Worm (Caenorhabditis elegans) whole organism, L4 larva: Measurements from ENCODE around the gene abhd-14.

ENCODE experiments used
- F37D6.2 ChIP-seq: sonication (generic microtip); optimal IDR thresholded peaks from 2 replicates; lab custom pipeline; 2016; ENCODE audit warnings: mild to moderate bottlenecking, missing genetic modification characterization, missing compliant biosample characterization
- F49E8.2 ChIP-seq: sonication (generic microtip); optimal IDR thresholded peaks from 2 replicates; lab custom pipeline; 2016; ENCODE audit warnings: missing compliant biosample characterization, mild to moderate bottlenecking, missing genetic modification characterization, borderline replicate concordance
- T20F7.1 ChIP-seq: fragments of 200-800 bp; sonication (Bioruptor generic); optimal IDR thresholded peaks from 2 replicates; lab custom pipeline; 2018; ENCODE audit warnings: mild to moderate bottlenecking, missing genetic modification characterization, missing compliant biosample characterization
- T26A8.4 ChIP-seq: fragments of 200-800 bp; sonication (Bioruptor generic); IDR thresholded peaks from 2 replicates; pipeline ENCODE4 v1.3.6; 2022; ENCODE audit warnings: missing genetic modification characterization, missing compliant biosample characterization
- Y105C5A.15 ChIP-seq: fragments of 200-800 bp; sonication (Bioruptor generic); IDR thresholded peaks from 2 replicates; pipeline ENCODE4 v1.3.6; 2022; ENCODE audit warnings: missing genetic modification characterization, missing compliant biosample characterization
- Y75B8A.6 ChIP-seq: fragments of 200-800 bp; sonication (Bioruptor generic); IDR thresholded peaks from 2 replicates; pipeline ENCODE4 v1.3.6; 2022; ENCODE audit warnings: missing genetic modification reagents, missing genetic modification characterization, missing compliant biosample characterization
- ZK337.2 ChIP-seq: fragments of 200-800 bp; sonication (Bioruptor generic); IDR thresholded peaks from 2 replicates; pipeline ENCODE4 v1.3.6; 2022; ENCODE audit warnings: missing genetic modification reagents, missing genetic modification characterization, missing compliant biosample characterization
- ZK546.5 ChIP-seq, 2 experiments: sonication (generic microtip); optimal IDR thresholded peaks; 2 replicates each; lab custom pipeline; 2017; ENCODE audit warnings: missing biosample characterization in 2 of 2, missing genetic modification characterization in 2 of 2
- aha-1 ChIP-seq: fragments of 150-350 bp; peaks from one replicate; lab custom pipeline; 2014; ENCODE audit warnings: missing biosample characterization, missing genetic modification characterization
- aly-2 ChIP-seq: sonication (generic microtip); optimal IDR thresholded peaks from 2 replicates; lab custom pipeline; 2018; ENCODE audit warnings: missing biosample characterization, missing genetic modification characterization
- ama-1 ChIP-seq: fragments of 150-350 bp; optimal IDR thresholded peaks from 2 replicates; lab custom pipeline; 2014; ENCODE audit warnings: inconsistent platforms, mixed read lengths
- arid-1 ChIP-seq: fragments of 200-800 bp; sonication (Bioruptor generic); conservative IDR thresholded peaks from 2 replicates; pipeline ENCODE4 v1.3.6; 2022; ENCODE audit warnings: missing genetic modification reagents, missing genetic modification characterization, missing compliant biosample characterization
- attf-4 ChIP-seq: sonication (generic microtip); optimal IDR thresholded peaks from 3 replicates; lab custom pipeline; 2017; ENCODE audit warnings: missing biosample characterization, missing genetic modification characterization
- ceh-28 ChIP-seq: fragments of 150-350 bp; optimal IDR thresholded peaks from 2 replicates; lab custom pipeline; 2014; ENCODE audit warnings: missing biosample characterization, missing genetic modification reagents, missing genetic modification characterization
- ceh-62 ChIP-seq: sonication (generic microtip); optimal IDR thresholded peaks from 2 replicates; lab custom pipeline; 2017; ENCODE audit warnings: missing biosample characterization, missing genetic modification characterization
- ceh-82 ChIP-seq: sonication (generic microtip); optimal IDR thresholded peaks from 2 replicates; lab custom pipeline; 2017; ENCODE audit warnings: missing biosample characterization, missing genetic modification characterization
- ctbp-1 ChIP-seq: fragments of 200-800 bp; sonication (Bioruptor generic); IDR thresholded peaks from 2 replicates; pipeline ENCODE4 v1.3.6; 2022; ENCODE audit warnings: missing genetic modification reagents, missing genetic modification characterization, missing compliant biosample characterization
- daf-16 ChIP-seq, 3 experiments: sonication (generic microtip); optimal IDR thresholded peaks; 2 replicates each; lab custom pipeline; 2016 to 2017; ENCODE audit warnings: missing genetic modification characterization in 3 of 3, missing genetic modification reagents in 3 of 3, mild to moderate bottlenecking in 2 of 3, missing compliant biosample characterization in 2 of 3, missing biosample characterization in 1 of 3, moderate library complexity in 1 of 3
- daf-19 ChIP-seq: fragments of 200-800 bp; sonication (Bioruptor generic); conservative IDR thresholded peaks from 2 replicates; pipeline ENCODE4 v1.3.6; 2022; ENCODE audit warnings: missing genetic modification characterization, missing compliant biosample characterization
- daf-8 ChIP-seq: fragments of 200-800 bp; sonication (Bioruptor generic); IDR thresholded peaks from 2 replicates; pipeline ENCODE4 v1.3.6; 2022; ENCODE audit warnings: missing genetic modification characterization, missing compliant biosample characterization
- dmd-6 ChIP-seq: fragments of 200-800 bp; sonication (Bioruptor generic); IDR thresholded peaks from 2 replicates; pipeline ENCODE4 v1.3.6; 2022; ENCODE audit warnings: missing genetic modification reagents, missing genetic modification characterization, missing compliant biosample characterization
- dmd-8 ChIP-seq: fragments of 200-800 bp; sonication (Bioruptor generic); IDR thresholded peaks from 2 replicates; pipeline ENCODE4 v1.3.6; 2022; ENCODE audit warnings: missing genetic modification characterization, missing compliant biosample characterization
- dmd-9 ChIP-seq: fragments of 200-800 bp; sonication (Bioruptor generic); IDR thresholded peaks from 2 replicates; pipeline ENCODE4 v1.3.6; 2022; ENCODE audit warnings: missing genetic modification reagents, missing genetic modification characterization, missing compliant biosample characterization
- duxl-1 ChIP-seq: sonication (generic microtip); optimal IDR thresholded peaks from 2 replicates; lab custom pipeline; 2016; ENCODE audit warnings: mild to moderate bottlenecking, missing genetic modification characterization, moderate library complexity, missing compliant biosample characterization; ENCODE audit not compliant: poor library complexity
- egl-27 ChIP-seq: sonication (generic microtip); optimal IDR thresholded peaks from 3 replicates; lab custom pipeline; 2017; ENCODE audit warnings: missing biosample characterization, missing genetic modification reagents, missing genetic modification characterization
- gei-8 ChIP-seq: fragments of 200-800 bp; sonication (Bioruptor generic); optimal IDR thresholded peaks from 2 replicates; lab custom pipeline; 2018; ENCODE audit warnings: mild to moderate bottlenecking, missing genetic modification characterization, missing compliant biosample characterization
- hlh-11 ChIP-seq: fragments of 200-800 bp; sonication (Bioruptor generic); optimal IDR thresholded peaks from 2 replicates; lab custom pipeline; 2018; ENCODE audit warnings: mild to moderate bottlenecking, missing genetic modification characterization, missing compliant biosample characterization
- jun-1 ChIP-seq: fragments of 150-350 bp; optimal IDR thresholded peaks from 2 replicates; lab custom pipeline; 2014; ENCODE audit warnings: missing biosample characterization, missing genetic modification reagents, missing genetic modification characterization
- lin-15B ChIP-seq: fragments of 150-350 bp; sonication (generic microtip); optimal IDR thresholded peaks from 3 replicates; lab custom pipeline; 2014; ENCODE audit warnings: missing biosample characterization, missing genetic modification characterization
- lin-38 ChIP-seq: fragments of 200-800 bp; sonication (Bioruptor generic); IDR thresholded peaks from 2 replicates; pipeline ENCODE4 v1.3.6; 2022; ENCODE audit warnings: missing genetic modification reagents, missing genetic modification characterization, missing compliant biosample characterization
- lir-3 ChIP-seq: sonication (generic microtip); optimal IDR thresholded peaks from 2 replicates; lab custom pipeline; 2016; ENCODE audit warnings: mild to moderate bottlenecking, missing genetic modification characterization, missing compliant biosample characterization
- madf-9 ChIP-seq: fragments of 200-800 bp; sonication (Bioruptor generic); conservative IDR thresholded peaks from 2 replicates; pipeline ENCODE4 v1.3.6; 2022; ENCODE audit warnings: missing genetic modification reagents, missing genetic modification characterization, missing compliant biosample characterization
- mdt-29 ChIP-seq: fragments of 200-800 bp; sonication (Bioruptor generic); IDR thresholded peaks from 2 replicates; pipeline ENCODE4 v1.3.6; 2022; ENCODE audit warnings: missing genetic modification reagents, missing genetic modification characterization, missing compliant biosample characterization
- mes-2 ChIP-seq: sonication (generic microtip); optimal IDR thresholded peaks from 2 replicates; lab custom pipeline; 2016; ENCODE audit warnings: missing genotype, mild to moderate bottlenecking, missing genetic modification characterization, missing compliant biosample characterization; ENCODE audit not compliant: poor library complexity, severe bottlenecking
- mxl-2 ChIP-seq: fragments of 200-800 bp; sonication (Bioruptor generic); conservative IDR thresholded peaks from 2 replicates; pipeline ENCODE4 v1.3.6; 2022; ENCODE audit warnings: missing genetic modification reagents, missing genetic modification characterization, missing compliant biosample characterization
- nhr-10 ChIP-seq: fragments of 150-350 bp; optimal IDR thresholded peaks from 2 replicates; lab custom pipeline; 2014; ENCODE audit warnings: missing biosample characterization, missing genetic modification characterization
- nhr-102 ChIP-seq: sonication (generic microtip); optimal IDR thresholded peaks from 2 replicates; lab custom pipeline; 2016; ENCODE audit warnings: mild to moderate bottlenecking, missing genetic modification characterization, moderate library complexity, missing compliant biosample characterization
- nhr-25 ChIP-seq: sonication (generic microtip); optimal IDR thresholded peaks from 2 replicates; lab custom pipeline; 2017; ENCODE audit warnings: missing genetic modification characterization, mild to moderate bottlenecking, missing compliant biosample characterization, antibody characterized with exemption, moderate library complexity, borderline replicate concordance; ENCODE audit not compliant: insufficient read depth
- nhr-28 ChIP-seq: fragments of 150-350 bp; optimal IDR thresholded peaks from 2 replicates; lab custom pipeline; 2014; ENCODE audit warnings: missing biosample characterization, missing genetic modification characterization
- nhr-42 ChIP-seq: fragments of 200-800 bp; sonication (Bioruptor generic); IDR thresholded peaks from 2 replicates; pipeline ENCODE4 v1.3.6; 2022; ENCODE audit warnings: missing genetic modification characterization, missing compliant biosample characterization
- nhr-48 ChIP-seq: sonication (generic microtip); optimal IDR thresholded peaks from 2 replicates; lab custom pipeline; 2016; ENCODE audit warnings: mild to moderate bottlenecking, missing genetic modification characterization, missing compliant biosample characterization
- nhr-76 ChIP-seq: fragments of 150-350 bp; optimal IDR thresholded peaks from 2 replicates; lab custom pipeline; 2014; ENCODE audit warnings: missing biosample characterization, missing genetic modification characterization
- php-3 ChIP-seq: fragments of 200-800 bp; sonication (Bioruptor generic); IDR thresholded peaks from 2 replicates; pipeline ENCODE4 v1.3.6; 2022; ENCODE audit warnings: missing genetic modification reagents, missing genetic modification characterization, missing compliant biosample characterization
- saeg-2 ChIP-seq: fragments of 200-800 bp; sonication (Bioruptor generic); IDR thresholded peaks from 2 replicates; pipeline ENCODE4 v1.3.6; 2022; ENCODE audit warnings: missing genetic modification reagents, missing genetic modification characterization, missing compliant biosample characterization
- skn-1 ChIP-seq: fragments of 150-350 bp; optimal IDR thresholded peaks from 2 replicates; lab custom pipeline; 2014; ENCODE audit warnings: missing biosample characterization, missing genetic modification characterization
- spr-3 ChIP-seq: fragments of 200-800 bp; sonication (Bioruptor generic); optimal IDR thresholded peaks from 2 replicates; lab custom pipeline; 2018; ENCODE audit warnings: mild to moderate bottlenecking, missing genetic modification characterization, missing compliant biosample characterization
- unc-62 ChIP-seq, 3 experiments: fragments of 150-350 bp in 1 of 3; sonication (generic microtip); optimal IDR thresholded peaks in 2 of 3; peaks in 1 of 3; 1 replicate in 1 of 3; 2 replicates in 2 of 3; lab custom pipeline; 2014 to 2017; ENCODE audit warnings: missing biosample characterization in 3 of 3, missing genetic modification characterization in 3 of 3, missing genetic modification reagents in 3 of 3, missing genotype in 1 of 3
- vab-7 ChIP-seq: fragments of 200-800 bp; sonication (Bioruptor generic); IDR thresholded peaks from 2 replicates; pipeline ENCODE4 v1.3.6; 2022; ENCODE audit warnings: missing genetic modification reagents, missing genetic modification characterization, missing compliant biosample characterization
- zfp-3 ChIP-seq: fragments of 200-800 bp; sonication (Bioruptor generic); conservative IDR thresholded peaks from 2 replicates; pipeline ENCODE4 v1.3.6; 2022; ENCODE audit warnings: missing genetic modification reagents, missing genetic modification characterization, missing compliant biosample characterization
- zip-11 ChIP-seq: fragments of 200-800 bp; sonication (Bioruptor generic); IDR thresholded peaks from 2 replicates; pipeline ENCODE4 v1.3.6; 2022; ENCODE audit warnings: missing genetic modification characterization, missing compliant biosample characterization
- ztf-11 ChIP-seq: fragments of 150-350 bp; optimal IDR thresholded peaks from 2 replicates; lab custom pipeline; 2014; ENCODE audit warnings: missing biosample characterization, missing genetic modification characterization

Gene abhd-14

DNA sequence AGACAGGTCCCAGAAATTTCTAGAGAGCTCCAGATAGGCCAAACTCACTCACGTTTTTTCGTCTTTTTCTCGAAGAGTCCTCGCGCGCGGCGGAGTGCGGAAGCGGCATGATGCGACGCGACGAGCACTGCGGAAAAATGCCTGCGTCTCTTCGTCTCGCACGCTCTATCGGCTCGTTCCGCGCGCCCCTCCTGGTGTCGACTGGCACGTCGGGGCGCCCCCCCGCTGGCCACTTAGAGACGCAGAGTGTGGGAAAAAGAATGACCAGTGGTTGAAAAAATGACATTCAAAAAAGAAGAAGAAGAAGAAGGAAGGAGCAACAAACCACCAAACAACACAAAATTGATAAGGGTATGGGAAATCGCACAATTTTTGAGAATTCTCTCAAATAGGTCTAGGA lies 37.6 kb upstream of the abhd-14 start, which contains the start of gene znf-782 (continued):
- TF ChIP-seq mxl-2 (GFP tag; lab: Robert Waterston, UW): no peak
- TF ChIP-seq lin-15B: no peak
- TF ChIP-seq zfp-3 (GFP tag; lab: Robert Waterston, UW): no peak
- no peak for TF ChIP-seq ztf-11
- TF ChIP-seq skn-1 (tag; lab: Kevin White, UChicago): no peak
- peak; percentile 95 for TF ChIP-seq hlh-11 (tag; lab: Kevin White, UChicago)
- TF ChIP-seq ceh-62 (tag; lab: Kevin White, UChicago): no peak
- peak; percentile 65 for TF ChIP-seq nhr-48 (tag; lab: Kevin White, UChicago)
- TF ChIP-seq nhr-28 (tag; lab: Kevin White, UChicago): peak; percentile 52
- TF ChIP-seq vab-7 (GFP tag; lab: Robert Waterston, UW): no peak
- no peak for TF ChIP-seq nhr-10
- no peak for TF ChIP-seq mdt-29 (GFP tag; lab: Robert Waterston, UW)
- TF ChIP-seq jun-1 (tag; lab: Kevin White, UChicago): no peak
- TF ChIP-seq duxl-1 (tag; lab: Kevin White, UChicago): no peak
- no peak for TF ChIP-seq nhr-76 (tag; lab: Kevin White, UChicago)
- TF ChIP-seq daf-19: no peak
- TF ChIP-seq arid-1 (GFP tag; lab: Robert Waterston, UW): peak; percentile 65
- TF ChIP-seq F49E8.2 (tag; lab: Kevin White, UChicago): no peak
- peak; percentile 35 for TF ChIP-seq nhr-102 (tag; lab: Kevin White, UChicago)
- TF ChIP-seq aly-2: no peak
- TF ChIP-seq spr-3 (GFP tag; lab: Kevin White, UChicago): peak; percentile 2
- TF ChIP-seq zip-11: no peak
- TF ChIP-seq attf-4 (tag; lab: Kevin White, UChicago): no peak
- no peak for TF ChIP-seq Y75B8A.6
- no peak for TF ChIP-seq ceh-82 (tag; lab: Kevin White, UChicago)
- peak; percentile 94 for TF ChIP-seq aha-1 (tag; lab: Kevin White, UChicago)
- no peak for TF ChIP-seq egl-27 (tag; lab: Kevin White, UChicago)
- peak; percentile 67 for TF ChIP-seq php-3 (GFP tag; lab: Robert Waterston, UW)
- TF ChIP-seq lir-3 (tag; lab: Kevin White, UChicago): no peak
- no peak for TF ChIP-seq ZK337.2
- TF ChIP-seq T20F7.1: no peak
- peak in 1 of 2 experiments; percentile 43 for TF ChIP-seq daf-16 (GFP tag; optimal IDR thresholded peaks at IDR 0.05; lab: Kevin White, UChicago)
- TF ChIP-seq daf-16 (tag; optimal IDR thresholded peaks at IDR 0.05; lab: Kevin White, UChicago): peak; percentile 57
- TF ChIP-seq ctbp-1: peak; percentile 65
- TF ChIP-seq dmd-6 (GFP tag; lab: Robert Waterston, UW): peak; percentile 41; the same call in 1 of the 2 replicates
- no peak for TF ChIP-seq ceh-28 (tag; lab: Kevin White, UChicago)
- TF ChIP-seq dmd-8: peak; percentile 60; the same call in 1 of the 2 replicates
- TF ChIP-seq F37D6.2 (tag; lab: Kevin White, UChicago): peak; percentile 65
- TF ChIP-seq daf-8 (GFP tag; lab: Robert Waterston, UW): no peak
- peak; percentile 30 for TF ChIP-seq mes-2 (tag; lab: Kevin White, UChicago)
- peak; percentile 59 for TF ChIP-seq T26A8.4
- TF ChIP-seq ZK546.5 (tag; optimal IDR thresholded peaks at IDR 0.05; lab: Kevin White, UChicago): no peak
- TF ChIP-seq ama-1: no peak
- no peak for TF ChIP-seq nhr-42 (GFP tag; lab: Robert Waterston, UW)
- no peak for TF ChIP-seq Y105C5A.15 (GFP tag; lab: Robert Waterston, UW)
- TF ChIP-seq dmd-9 (GFP tag; lab: Robert Waterston, UW): no peak
- peak; percentile 95 for TF ChIP-seq madf-9 (GFP tag; lab: Robert Waterston, UW)
- no peak for TF ChIP-seq unc-62 (GFP tag; optimal IDR thresholded peaks at IDR 0.05 in 1 of 2; lab: Kevin White, UChicago)
- TF ChIP-seq unc-62 (tag; optimal IDR thresholded peaks at IDR 0.05; lab: Kevin White, UChicago): no peak
- TF ChIP-seq gei-8: no peak
- TF ChIP-seq saeg-2 (GFP tag; lab: Robert Waterston, UW): peak; percentile 67
- no peak for TF ChIP-seq nhr-25 (tag; lab: Kevin White, UChicago)
- peak; percentile 30; the same call in 1 of the 2 replicates for TF ChIP-seq lin-38 (GFP tag; lab: Robert Waterston, UW)
